Worm (Caenorhabditis elegans): ENCODE data around the gene F58E6.5.

F58E6.5 gene

DNA sequence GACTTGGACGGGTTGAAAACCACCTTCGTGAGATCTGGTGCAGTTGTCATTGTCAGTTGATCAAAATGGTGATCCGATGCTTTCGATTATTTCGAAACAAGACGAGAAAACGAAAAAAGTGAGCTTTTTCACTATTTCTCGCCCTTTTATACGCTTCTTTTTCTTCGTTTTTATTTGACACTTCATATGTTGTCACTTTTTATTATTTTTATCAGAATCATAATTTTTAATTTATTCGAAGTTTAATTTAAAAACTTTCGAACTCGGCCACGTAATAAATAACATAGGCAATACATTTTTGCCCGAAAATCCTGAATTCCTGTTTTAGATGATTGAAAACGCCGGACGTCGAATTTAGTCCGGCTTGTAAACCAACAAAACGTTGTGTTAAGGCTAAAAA is at the start of gene F58E6.5:
F58E6.5 (minus strand) TSS at position 101 of the 400 bp plus-strand sequence.
- TF ChIP-seq elt-1 (tag; optimal IDR thresholded peaks at IDR 0.05) (no peak), aly-2 (tag; optimal IDR thresholded peaks at IDR 0.05) (no peak), dmd-4 (tag; optimal IDR thresholded peaks at IDR 0.05) (no peak), sma-9 (GFP tag; optimal IDR thresholded peaks at IDR 0.05) (no peak), sma-9 (tag; optimal IDR thresholded peaks at IDR 0.05) (no peak), zag-1 (tag; optimal IDR thresholded peaks at IDR 0.05) (no peak), nhr-77 (tag; optimal IDR thresholded peaks at IDR 0.05) (no peak), mab-5 (tag; optimal IDR thresholded peaks at IDR 0.05) (no peak), sma-3 (GFP tag; optimal IDR thresholded peaks at IDR 0.05) (no peak), elt-3 (tag; optimal IDR thresholded peaks at IDR 0.05) (no peak), ama-1 (optimal IDR thresholded peaks at IDR 0.05) (no peak), nhr-237 (tag; optimal IDR thresholded peaks at IDR 0.05) (no peak), lin-39 (tag; optimal IDR thresholded peaks at IDR 0.05) (no peak), gmeb-1 (tag; optimal IDR thresholded peaks at IDR 0.05) (no peak), sem-4 (tag; optimal IDR thresholded peaks at IDR 0.05) (no peak), snpc-4 (tag; optimal IDR thresholded peaks at IDR 0.05) (no peak)

- TF ChIP-seq fos-1 (tag; optimal IDR thresholded peaks at IDR 0.05): no peak
- no peak for TF ChIP-seq nhr-25 (tag; optimal IDR thresholded peaks at IDR 0.05)
- no peak for TF ChIP-seq lin-39 (tag; optimal IDR thresholded peaks at IDR 0.05)
- TF ChIP-seq unc-55 (GFP tag; optimal IDR thresholded peaks at IDR 0.05): no peak
- TF ChIP-seq R02D3.7 (tag; optimal IDR thresholded peaks at IDR 0.05): no peak
These were observed 48.8 kb upstream of the F58E6.5 start, which contains the start of gene sru-39 for ce11 chrV:9803176-9803575. TSS of gene sru-39 (plus strand) at chrV:9803476.

- no peak for TF ChIP-seq aly-2 (tag; optimal IDR thresholded peaks at IDR 0.05)
- no peak for TF ChIP-seq ztf-1 (GFP tag; conservative IDR thresholded peaks at IDR 0.05)
- no peak for TF ChIP-seq elt-1 (tag; optimal IDR thresholded peaks at IDR 0.05)
- no peak for TF ChIP-seq mdl-1 (tag; optimal IDR thresholded peaks at IDR 0.05)
These were observed 47.6 kb upstream of the F58E6.5 start, which contains the start of gene F46B6.10 for ce11 chrV:9801965-9802364. TSS of gene F46B6.10 (minus strand) at chrV:9802065.

DNA sequence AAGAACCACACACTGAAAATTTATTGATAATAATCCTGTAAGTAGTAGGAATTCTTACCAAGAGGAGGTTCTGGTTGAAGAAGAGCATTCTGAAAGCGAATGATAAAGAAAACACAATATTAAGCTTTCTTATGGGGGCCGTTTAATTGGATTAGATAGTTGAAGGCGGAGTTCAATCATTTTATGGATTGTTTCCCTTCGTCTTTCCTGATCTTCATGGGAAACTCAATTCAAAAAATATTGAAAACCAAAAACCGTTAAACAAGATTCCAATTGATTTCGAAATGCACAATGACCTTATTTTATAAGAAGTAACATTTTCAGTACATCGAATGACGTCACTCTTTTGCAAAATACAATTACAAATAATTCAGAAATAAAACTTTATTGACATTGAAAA is 44.7 kb upstream of the F58E6.5 start, which contains the start of gene F46B6.13:
F46B6.13 (minus strand) TSS at position 101 of the 400 bp plus-strand sequence.
- TF ChIP-seq nhr-6 (tag; optimal IDR thresholded peaks at IDR 0.05) (no peak), mbf-1 (tag; optimal IDR thresholded peaks at IDR 0.05) (no peak)

DNA sequence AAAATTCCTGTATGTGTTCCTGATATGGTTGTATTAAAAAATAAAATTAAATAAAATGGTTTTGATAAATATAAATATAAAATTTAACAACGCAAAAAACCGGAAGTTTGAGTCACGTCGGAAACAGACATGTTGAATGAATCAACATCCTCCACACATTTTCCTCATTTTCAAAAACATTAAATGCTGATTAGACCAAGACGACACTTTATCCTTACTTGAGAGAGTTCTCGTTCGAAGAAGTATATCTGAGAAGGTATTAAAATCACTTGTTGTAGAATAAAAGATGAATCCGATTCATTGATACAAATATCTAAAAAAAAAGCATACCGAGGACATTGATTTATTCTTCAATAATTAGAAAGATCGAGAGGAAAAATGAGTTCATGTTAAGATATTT is 43.9 kb upstream of the F58E6.5 start:
- no peak for TF ChIP-seq lin-11 (tag; optimal IDR thresholded peaks at IDR 0.05)
- TF ChIP-seq lin-13 (GFP tag; optimal IDR thresholded peaks at IDR 0.05): no peak
- no peak for TF ChIP-seq mbf-1 (tag; optimal IDR thresholded peaks at IDR 0.05)
- TF ChIP-seq ZK546.5 (tag; optimal IDR thresholded peaks at IDR 0.05): no peak
- no peak for TF ChIP-seq sem-4 (tag; optimal IDR thresholded peaks at IDR 0.05)
- TF ChIP-seq egl-27 (tag; optimal IDR thresholded peaks at IDR 0.05): no peak
- no peak for TF ChIP-seq nhr-23 (tag; optimal IDR thresholded peaks at IDR 0.05)
- no peak for TF ChIP-seq peb-1 (tag; optimal IDR thresholded peaks at IDR 0.05)
- no peak for TF ChIP-seq unc-39 (tag; optimal IDR thresholded peaks at IDR 0.05)
- TF ChIP-seq C34F6.9 (tag; optimal IDR thresholded peaks at IDR 0.05): no peak
- TF ChIP-seq alr-1 (tag; optimal IDR thresholded peaks at IDR 0.05): no peak

DNA sequence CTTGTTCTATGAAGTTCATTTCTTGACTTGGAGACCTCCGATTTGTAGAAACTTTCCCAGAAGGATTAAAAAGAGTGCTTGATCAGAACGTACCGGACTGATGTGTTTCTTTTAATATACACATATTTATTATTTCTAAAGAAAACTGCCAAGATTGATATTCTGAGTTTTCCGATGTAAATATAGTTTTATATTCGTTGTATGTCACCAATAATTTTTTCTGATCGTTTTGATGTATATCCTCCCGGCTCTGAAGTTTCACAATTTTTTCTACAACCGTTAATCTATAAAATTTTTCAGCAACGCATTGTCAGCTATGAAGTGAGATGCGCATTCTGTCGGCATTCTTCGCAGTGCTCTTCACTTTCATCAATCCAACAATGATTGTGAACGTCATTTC is 42.2 kb upstream of the F58E6.5 start, which contains the start of gene F46B6.9:
F46B6.9 (plus strand) TSS at position 301 of the 400 bp plus-strand sequence.
- no peak for TF ChIP-seq unc-39 (tag; optimal IDR thresholded peaks at IDR 0.05)
- TF ChIP-seq dmd-4 (tag; optimal IDR thresholded peaks at IDR 0.05): no peak
- TF ChIP-seq sma-3 (GFP tag; optimal IDR thresholded peaks at IDR 0.05): no peak
- TF ChIP-seq egl-27 (tag; optimal IDR thresholded peaks at IDR 0.05): no peak
- no peak for TF ChIP-seq nhr-21 (tag; optimal IDR thresholded peaks at IDR 0.05)
- no peak for TF ChIP-seq peb-1 (tag; optimal IDR thresholded peaks at IDR 0.05)
- TF ChIP-seq nhr-25 (tag; optimal IDR thresholded peaks at IDR 0.05): no peak
- no peak for TF ChIP-seq mab-5 (tag; optimal IDR thresholded peaks at IDR 0.05)
- no peak for TF ChIP-seq ceh-82 (tag; optimal IDR thresholded peaks at IDR 0.05)
- TF ChIP-seq aly-2 (tag; optimal IDR thresholded peaks at IDR 0.05): no peak
- no peak for TF ChIP-seq F13H6.1 (tag; optimal IDR thresholded peaks at IDR 0.05)
- TF ChIP-seq ztf-4 (tag; optimal IDR thresholded peaks at IDR 0.05): no peak
- TF ChIP-seq unc-55 (GFP tag; optimal IDR thresholded peaks at IDR 0.05): no peak
- no peak for TF ChIP-seq ztf-1 (GFP tag; conservative IDR thresholded peaks at IDR 0.05)
- TF ChIP-seq mdl-1 (tag; optimal IDR thresholded peaks at IDR 0.05): no peak
- no peak for TF ChIP-seq R02D3.7 (tag; optimal IDR thresholded peaks at IDR 0.05)
- no peak for TF ChIP-seq nhr-10 (tag; optimal IDR thresholded peaks at IDR 0.05)
- no peak for TF ChIP-seq sem-4 (tag; optimal IDR thresholded peaks at IDR 0.05)
- TF ChIP-seq sma-9 (GFP tag; optimal IDR thresholded peaks at IDR 0.05): no peak
- no peak for TF ChIP-seq sma-9 (tag; optimal IDR thresholded peaks at IDR 0.05)

Measured in whole organism, L2 larva.